Worm (Caenorhabditis elegans) whole organism, late embryonic: ENCODE data around the gene T26C11.4.

ENCODE experiments used
- C08G9.2 ChIP-seq: sonication (generic microtip); optimal IDR thresholded peaks from 2 replicates; lab custom pipeline; 2016; ENCODE audit warnings: mild to moderate bottlenecking, missing genetic modification characterization, moderate library complexity, missing compliant biosample characterization
- C38D4.7 ChIP-seq: fragments of 200-800 bp; sonication (Bioruptor generic); optimal IDR thresholded peaks from 2 replicates; lab custom pipeline; 2018; ENCODE audit warnings: mild to moderate bottlenecking, missing genetic modification characterization, moderate library complexity, missing compliant biosample characterization
- T23F11.4 ChIP-seq: fragments of 200-800 bp; sonication (Bioruptor generic); optimal IDR thresholded peaks from 2 replicates; lab custom pipeline; 2018; ENCODE audit warnings: mild to moderate bottlenecking, missing genetic modification characterization, missing compliant biosample characterization
- ama-1 ChIP-seq: fragments of 150-350 bp; optimal IDR thresholded peaks from 2 replicates; lab custom pipeline; 2014
- ceh-14 ChIP-seq: sonication (generic microtip); optimal IDR thresholded peaks from 2 replicates; lab custom pipeline; 2016; ENCODE audit warnings: missing genotype, missing genetic modification characterization, missing compliant biosample characterization
- ceh-18 ChIP-seq: sonication (generic microtip); optimal IDR thresholded peaks from 2 replicates; lab custom pipeline; 2016; ENCODE audit warnings: missing genetic modification characterization, missing compliant biosample characterization
- ceh-19 ChIP-seq: fragments of 200-800 bp; sonication (Bioruptor generic); optimal IDR thresholded peaks from 2 replicates; lab custom pipeline; 2018; ENCODE audit warnings: mild to moderate bottlenecking, missing genetic modification characterization, missing compliant biosample characterization
- ceh-2 ChIP-seq: sonication (generic microtip); optimal IDR thresholded peaks from 2 replicates; lab custom pipeline; 2016; ENCODE audit warnings: missing genotype, missing genetic modification characterization, missing compliant biosample characterization
- ceh-22 ChIP-seq: sonication (generic microtip); optimal IDR thresholded peaks from 2 replicates; lab custom pipeline; 2017; ENCODE audit warnings: missing biosample characterization, missing genetic modification characterization
- ceh-30 ChIP-seq: fragments of 150-350 bp; optimal IDR thresholded peaks from 2 replicates; lab custom pipeline; 2014; ENCODE audit warnings: missing biosample characterization, missing genetic modification characterization
- ceh-31 ChIP-seq: sonication (generic microtip); optimal IDR thresholded peaks from 2 replicates; lab custom pipeline; 2016; ENCODE audit warnings: missing genetic modification characterization, missing compliant biosample characterization
- ceh-34 ChIP-seq: sonication (generic microtip); optimal IDR thresholded peaks from 2 replicates; lab custom pipeline; 2016; ENCODE audit warnings: mild to moderate bottlenecking, missing genetic modification characterization, missing compliant biosample characterization
- ceh-9 ChIP-seq: sonication (generic microtip); optimal IDR thresholded peaks from 2 replicates; lab custom pipeline; 2016; ENCODE audit warnings: mild to moderate bottlenecking, missing genetic modification characterization, inconsistent platforms, missing compliant biosample characterization
- dve-1 ChIP-seq: sonication (generic microtip); optimal IDR thresholded peaks from 2 replicates; lab custom pipeline; 2017; ENCODE audit warnings: antibody characterized with exemption, mild to moderate bottlenecking, missing genetic modification characterization, missing compliant biosample characterization
- elt-2 ChIP-seq: sonication (generic microtip); optimal IDR thresholded peaks from 2 replicates; lab custom pipeline; 2016; ENCODE audit warnings: missing genetic modification reagents, missing genetic modification characterization, missing compliant biosample characterization
- elt-4 ChIP-seq: sonication (generic microtip); optimal IDR thresholded peaks from 2 replicates; lab custom pipeline; 2016; ENCODE audit warnings: missing genetic modification characterization, missing compliant biosample characterization
- eyg-1 ChIP-seq: sonication (generic microtip); optimal IDR thresholded peaks from 2 replicates; lab custom pipeline; 2016; ENCODE audit warnings: missing genotype, missing genetic modification characterization, missing compliant biosample characterization
- fax-1 ChIP-seq: sonication (generic microtip); optimal IDR thresholded peaks from 2 replicates; lab custom pipeline; 2016; ENCODE audit warnings: missing genotype, missing genetic modification characterization, missing compliant biosample characterization
- fkh-10 ChIP-seq: fragments of 150-350 bp; optimal IDR thresholded peaks from 2 replicates; lab custom pipeline; 2014; ENCODE audit warnings: missing biosample characterization, missing genetic modification reagents, missing genetic modification characterization
- fkh-6 ChIP-seq: sonication (generic microtip); optimal IDR thresholded peaks from 2 replicates; lab custom pipeline; 2016; ENCODE audit warnings: missing genetic modification characterization, missing compliant biosample characterization
- gmeb-2 ChIP-seq: sonication (generic microtip); optimal IDR thresholded peaks from 2 replicates; lab custom pipeline; 2016; ENCODE audit warnings: missing genetic modification characterization, inconsistent platforms, missing compliant biosample characterization
- hlh-30 ChIP-seq: sonication (generic microtip); optimal IDR thresholded peaks from 2 replicates; lab custom pipeline; 2017; ENCODE audit warnings: antibody characterized with exemption, missing genetic modification characterization, missing compliant biosample characterization; ENCODE audit not compliant: insufficient read depth
- lim-6 ChIP-seq: sonication (generic microtip); optimal IDR thresholded peaks from 2 replicates; lab custom pipeline; 2016; ENCODE audit warnings: missing genetic modification characterization, missing compliant biosample characterization
- lin-11 ChIP-seq: fragments of 200-800 bp; sonication (Bioruptor generic); optimal IDR thresholded peaks from 2 replicates; lab custom pipeline; 2018; ENCODE audit warnings: mild to moderate bottlenecking, missing genetic modification characterization, missing compliant biosample characterization
- mec-3 ChIP-seq: sonication (generic microtip); optimal IDR thresholded peaks from 2 replicates; lab custom pipeline; 2016; ENCODE audit warnings: borderline replicate concordance, missing genetic modification characterization, missing compliant biosample characterization
- nfya-1 ChIP-seq: sonication (generic microtip); optimal IDR thresholded peaks from 2 replicates; lab custom pipeline; 2017; ENCODE audit warnings: missing genetic modification characterization, mild to moderate bottlenecking, missing compliant biosample characterization, antibody characterized with exemption, moderate library complexity
- nhr-11 ChIP-seq: fragments of 150-350 bp; optimal IDR thresholded peaks from 2 replicates; lab custom pipeline; 2014; ENCODE audit warnings: missing biosample characterization, missing genetic modification characterization
- nhr-232 ChIP-seq: sonication (generic microtip); optimal IDR thresholded peaks from 2 replicates; lab custom pipeline; 2016; ENCODE audit warnings: missing genetic modification characterization, missing compliant biosample characterization
- pag-3 ChIP-seq: sonication (generic microtip); optimal IDR thresholded peaks from 2 replicates; lab custom pipeline; 2016; ENCODE audit warnings: missing compliant biosample characterization, missing genetic modification characterization, borderline replicate concordance
- pax-1 ChIP-seq: fragments of 150-350 bp; optimal IDR thresholded peaks from 2 replicates; lab custom pipeline; 2014; ENCODE audit warnings: missing biosample characterization, missing genetic modification characterization
- pqm-1 ChIP-seq: sonication (generic microtip); optimal IDR thresholded peaks from 2 replicates; lab custom pipeline; 2016; ENCODE audit warnings: missing genetic modification characterization, missing compliant biosample characterization
- pros-1 ChIP-seq: fragments of 150-350 bp; optimal IDR thresholded peaks from 2 replicates; lab custom pipeline; 2014; ENCODE audit warnings: missing biosample characterization, missing genetic modification reagents, missing genetic modification characterization
- ref-2 ChIP-seq: sonication (generic microtip); optimal IDR thresholded peaks from 2 replicates; lab custom pipeline; 2016; ENCODE audit warnings: missing genetic modification characterization, missing compliant biosample characterization
- sdc-2 ChIP-seq: sonication (generic microtip); optimal IDR thresholded peaks from 2 replicates; lab custom pipeline; 2016; ENCODE audit warnings: missing genotype, missing genetic modification characterization, missing compliant biosample characterization
- sox-2 ChIP-seq: fragments of 200-800 bp; sonication (Bioruptor generic); IDR thresholded peaks from 2 replicates; pipeline ENCODE4 v1.3.6; 2022; ENCODE audit warnings: missing genetic modification reagents, missing genetic modification characterization, missing compliant biosample characterization
- sox-4 ChIP-seq: sonication (generic microtip); optimal IDR thresholded peaks from 2 replicates; lab custom pipeline; 2017; ENCODE audit warnings: mild to moderate bottlenecking, missing genetic modification characterization, inconsistent platforms, missing compliant biosample characterization
- syd-9 ChIP-seq: sonication (generic microtip); optimal IDR thresholded peaks from 2 replicates; lab custom pipeline; 2016; ENCODE audit warnings: mild to moderate bottlenecking, missing genetic modification characterization, moderate library complexity, missing compliant biosample characterization
- tbx-2 ChIP-seq: sonication (generic microtip); optimal IDR thresholded peaks from 2 replicates; lab custom pipeline; 2016; ENCODE audit warnings: missing genetic modification characterization, missing compliant biosample characterization
- tbx-7 ChIP-seq: sonication (generic microtip); optimal IDR thresholded peaks from 2 replicates; lab custom pipeline; 2016; ENCODE audit warnings: missing genotype, missing genetic modification characterization, missing compliant biosample characterization
- unc-42 ChIP-seq: sonication (generic microtip); optimal IDR thresholded peaks from 2 replicates; lab custom pipeline; 2016; ENCODE audit warnings: missing genotype, missing genetic modification characterization, missing compliant biosample characterization
- unc-55 ChIP-seq: sonication (generic microtip); optimal IDR thresholded peaks from 2 replicates; lab custom pipeline; 2017; ENCODE audit warnings: missing biosample characterization, missing genetic modification reagents, missing genetic modification characterization
- unc-86 ChIP-seq: sonication (generic microtip); optimal IDR thresholded peaks from 2 replicates; lab custom pipeline; 2016; ENCODE audit warnings: missing genetic modification characterization, missing compliant biosample characterization

T26C11.4 gene

ce11 chrX:1858616-1859015 lies 13.3 kb upstream of the T26C11.4 start (continued):
- TF ChIP-seq pag-3 (tag; lab: Kevin White, UChicago), result peak; percentile 48
- TF ChIP-seq pros-1 (tag; lab: Kevin White, UChicago), result no peak
- peak; percentile 19 for TF ChIP-seq dve-1 (tag; lab: Kevin White, UChicago)
- TF ChIP-seq nhr-11 (tag; lab: Kevin White, UChicago), result no peak
- peak; percentile 82 for TF ChIP-seq ceh-31 (tag; lab: Kevin White, UChicago)
- TF ChIP-seq ceh-18 (tag; lab: Kevin White, UChicago), result peak; percentile 81
- TF ChIP-seq unc-55 (GFP tag; lab: Kevin White, UChicago), result no peak
- peak; percentile 74 for TF ChIP-seq sox-2 (GFP tag; lab: Robert Waterston, UW)
- TF ChIP-seq fkh-6 (tag; lab: Kevin White, UChicago), result peak; percentile 82
- peak; percentile 5 for TF ChIP-seq unc-42 (tag; lab: Kevin White, UChicago)
- no peak for TF ChIP-seq elt-4 (tag; lab: Kevin White, UChicago)
- TF ChIP-seq fkh-10 (GFP tag; lab: Kevin White, UChicago), result no peak
- TF ChIP-seq pax-1 (tag; lab: Kevin White, UChicago), result no peak
- no peak for TF ChIP-seq ama-1 (lab: Kevin White, UChicago)
- TF ChIP-seq hlh-30 (tag; lab: Kevin White, UChicago), result peak; percentile 1
- peak; percentile 32 for TF ChIP-seq mec-3 (tag; lab: Kevin White, UChicago)
- peak; percentile 97 for TF ChIP-seq sdc-2 (tag; lab: Kevin White, UChicago)
- TF ChIP-seq sox-4, result peak; percentile 76
- TF ChIP-seq ceh-30 (tag; lab: Kevin White, UChicago), result no peak
- peak; percentile 67 for TF ChIP-seq ceh-19 (GFP tag; lab: Kevin White, UChicago)

DNA sequence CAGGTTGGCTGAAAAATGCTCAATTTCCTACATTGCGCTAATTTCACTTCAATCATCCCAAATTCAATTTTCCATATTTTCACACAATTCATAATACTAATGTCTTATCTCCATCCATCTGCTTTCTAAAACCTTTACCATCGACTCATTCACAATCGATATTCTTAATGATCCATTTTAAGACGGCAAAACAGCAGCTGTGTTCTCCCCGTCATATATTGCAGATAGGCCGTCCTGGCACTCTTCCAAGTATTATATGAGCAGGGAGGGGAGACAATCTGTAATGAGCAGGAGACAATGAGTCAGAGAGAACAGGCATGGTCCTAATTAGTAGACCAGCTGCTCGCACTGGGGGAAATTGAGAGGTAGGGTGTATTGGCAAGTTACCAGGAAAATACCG lies 12.4 kb upstream of the T26C11.4 start:
- TF ChIP-seq pax-1 (tag; lab: Kevin White, UChicago), result no peak
- TF ChIP-seq unc-42 (tag; lab: Kevin White, UChicago), result no peak
- no peak for TF ChIP-seq gmeb-2 (tag; lab: Kevin White, UChicago)
- TF ChIP-seq tbx-2 (tag; lab: Kevin White, UChicago), result no peak
- no peak for TF ChIP-seq ceh-30 (tag; lab: Kevin White, UChicago)
- TF ChIP-seq, all 69 proteins: peak for 0

DNA sequence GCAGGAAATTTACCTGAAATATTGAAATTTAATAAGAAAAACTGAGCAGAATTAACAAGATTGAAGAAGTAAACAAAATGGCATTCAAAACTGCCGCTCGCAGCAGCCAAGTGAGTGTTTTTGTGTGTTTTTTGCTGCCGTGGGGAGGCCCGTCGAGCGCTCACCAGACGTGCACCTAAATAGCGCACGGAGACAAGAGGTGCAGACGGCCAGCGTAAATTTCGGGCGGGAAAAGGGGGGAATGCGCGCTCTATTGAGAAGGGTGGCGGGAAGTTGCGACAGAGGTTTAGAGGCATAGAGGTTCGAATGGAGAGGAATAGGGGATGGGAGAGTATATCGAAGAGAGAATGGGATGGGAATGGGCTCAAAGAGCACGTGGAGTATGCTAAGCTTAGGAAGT lies 10.8 kb upstream of the T26C11.4 start, which contains the start of gene ceh-39:
TSS of gene ceh-39 (minus strand) at position 13 of the 400 bp plus-strand sequence.
- TF ChIP-seq elt-2 (tag; lab: Kevin White, UChicago), result peak; percentile 27
- no peak for TF ChIP-seq lim-6 (tag; lab: Kevin White, UChicago)
- TF ChIP-seq fax-1 (tag; lab: Kevin White, UChicago), result no peak
- TF ChIP-seq hlh-30 (tag; lab: Kevin White, UChicago), result peak; percentile 36
- TF ChIP-seq ceh-14 (tag; lab: Kevin White, UChicago), result peak; percentile 16
- TF ChIP-seq ceh-9 (tag; lab: Kevin White, UChicago), result no peak
- peak; percentile 84 for TF ChIP-seq ceh-31 (tag; lab: Kevin White, UChicago)
- TF ChIP-seq ceh-30 (tag; lab: Kevin White, UChicago), result no peak
- TF ChIP-seq ceh-19 (GFP tag; lab: Kevin White, UChicago), result peak; percentile 11
- TF ChIP-seq eyg-1 (tag; lab: Kevin White, UChicago), result no peak
- peak; percentile 37 for TF ChIP-seq C08G9.2 (tag; lab: Kevin White, UChicago)
- no peak for TF ChIP-seq ceh-22 (tag; lab: Kevin White, UChicago)
- peak; percentile 20 for TF ChIP-seq T23F11.4
- no peak for TF ChIP-seq mec-3 (tag; lab: Kevin White, UChicago)
- TF ChIP-seq ceh-2, result peak; percentile 44
- no peak for TF ChIP-seq sox-2 (GFP tag; lab: Robert Waterston, UW)
- TF ChIP-seq pros-1 (tag; lab: Kevin White, UChicago), result no peak
- TF ChIP-seq sdc-2 (tag; lab: Kevin White, UChicago), result peak; percentile 94
- peak; percentile 22 for TF ChIP-seq pqm-1
- peak; percentile 70 for TF ChIP-seq unc-42 (tag; lab: Kevin White, UChicago)
- TF ChIP-seq unc-86 (tag; lab: Kevin White, UChicago), result no peak
- TF ChIP-seq lin-11 (tag; lab: Kevin White, UChicago), result no peak
- TF ChIP-seq tbx-2 (tag; lab: Kevin White, UChicago), result peak; percentile 66
- no peak for TF ChIP-seq syd-9 (tag; lab: Kevin White, UChicago)
- TF ChIP-seq unc-55 (GFP tag; lab: Kevin White, UChicago), result peak; percentile 55
- TF ChIP-seq nfya-1, result peak; percentile 76
- TF ChIP-seq ceh-18 (tag; lab: Kevin White, UChicago), result peak; percentile 65
- peak; percentile 59 for TF ChIP-seq ceh-34
- TF ChIP-seq fkh-10 (GFP tag; lab: Kevin White, UChicago), result peak; percentile 9
- TF ChIP-seq fkh-6 (tag; lab: Kevin White, UChicago), result peak; percentile 3
- no peak for TF ChIP-seq tbx-7 (tag; lab: Kevin White, UChicago)
- TF ChIP-seq ref-2 (tag; lab: Kevin White, UChicago), result peak; percentile 74
- TF ChIP-seq C38D4.7 (GFP tag; lab: Kevin White, UChicago), result no peak
- no peak for TF ChIP-seq nhr-232 (tag; lab: Kevin White, UChicago)
